Worm (Caenorhabditis elegans) whole organism, early embryonic: Measurements from ENCODE around the gene F56D2.3.
A peak's percentile ranks its signal among the peaks of the same experiment; 100 is the strongest.

ENCODE experiments used
- B0310.2 ChIP-seq: sonication (generic microtip); optimal IDR thresholded peaks from 2 replicates; lab custom pipeline; 2016; ENCODE audit warnings: mild to moderate bottlenecking, missing genetic modification characterization, missing compliant biosample characterization
- F13C5.2 ChIP-seq: sonication (generic microtip); optimal IDR thresholded peaks from 2 replicates; lab custom pipeline; 2017; ENCODE audit warnings: mild to moderate bottlenecking, missing genetic modification characterization, inconsistent platforms, missing compliant biosample characterization
- aly-1 ChIP-seq: sonication (generic microtip); optimal IDR thresholded peaks from 2 replicates; lab custom pipeline; 2016; ENCODE audit warnings: missing genetic modification characterization, missing compliant biosample characterization
- ama-1 ChIP-seq: fragments of 150-350 bp; optimal IDR thresholded peaks from 2 replicates; lab custom pipeline; 2014
- ceh-13 ChIP-seq: fragments of 200-800 bp; sonication (Bioruptor generic); optimal IDR thresholded peaks from 2 replicates; lab custom pipeline; 2018; ENCODE audit warnings: mild to moderate bottlenecking, missing genetic modification characterization, missing compliant biosample characterization
- ceh-36 ChIP-seq: sonication (generic microtip); optimal IDR thresholded peaks from 2 replicates; lab custom pipeline; 2016; ENCODE audit warnings: missing genetic modification characterization, inconsistent platforms, missing compliant biosample characterization
- ets-7 ChIP-seq: sonication (generic microtip); optimal IDR thresholded peaks from 2 replicates; lab custom pipeline; 2016; ENCODE audit warnings: missing genotype, missing genetic modification characterization, missing compliant biosample characterization
- flt-1 ChIP-seq: fragments of 200-800 bp; sonication (Bioruptor generic); IDR thresholded peaks from 2 replicates; pipeline ENCODE4 v1.3.6; 2022; ENCODE audit warnings: missing genetic modification characterization, missing compliant biosample characterization
- hmbx-1 ChIP-seq: sonication (generic microtip); optimal IDR thresholded peaks from 2 replicates; lab custom pipeline; 2016; ENCODE audit warnings: mild to moderate bottlenecking, missing genetic modification characterization, missing compliant biosample characterization
- hmg-4 ChIP-seq: fragments of 200-800 bp; sonication (Bioruptor generic); optimal IDR thresholded peaks from 2 replicates; lab custom pipeline; 2018; ENCODE audit warnings: mild to moderate bottlenecking, missing genetic modification characterization, missing compliant biosample characterization
- hnd-1 ChIP-seq: sonication (generic microtip); optimal IDR thresholded peaks from 2 replicates; lab custom pipeline; 2016; ENCODE audit warnings: missing genetic modification characterization, missing compliant biosample characterization
- pes-1 ChIP-seq: fragments of 200-800 bp; sonication (Bioruptor generic); IDR thresholded peaks from 2 replicates; pipeline ENCODE4 v1.3.6; 2022; ENCODE audit warnings: missing genetic modification reagents, missing genetic modification characterization, missing compliant biosample characterization
- scrt-1 ChIP-seq: fragments of 200-800 bp; sonication (Bioruptor generic); IDR thresholded peaks from 2 replicates; pipeline ENCODE4 v1.3.6; 2022; ENCODE audit warnings: missing genetic modification characterization, missing compliant biosample characterization
- sea-1 ChIP-seq: fragments of 200-800 bp; sonication (Bioruptor generic); conservative IDR thresholded peaks from 2 replicates; pipeline ENCODE4 v1.3.6; 2022; ENCODE audit warnings: missing genetic modification characterization, missing compliant biosample characterization
- tbx-11 ChIP-seq: fragments of 200-800 bp; sonication (Bioruptor generic); IDR thresholded peaks from 2 replicates; pipeline ENCODE4 v1.3.6; 2022; ENCODE audit warnings: missing genetic modification characterization, missing compliant biosample characterization
- tbx-37 ChIP-seq: fragments of 200-800 bp; sonication (Bioruptor generic); conservative IDR thresholded peaks from 2 replicates; pipeline ENCODE4 v1.3.6; 2022; ENCODE audit warnings: missing genetic modification reagents, missing genetic modification characterization, missing compliant biosample characterization
- tra-4 ChIP-seq: sonication (generic microtip); optimal IDR thresholded peaks from 2 replicates; lab custom pipeline; 2017; ENCODE audit warnings: missing genetic modification characterization, missing compliant biosample characterization

Gene F56D2.3

ce11 chrIII:5552072-5552667, 32.6 kb upstream of the F56D2.3 start, which contains the start of gene F09F7.6:
F09F7.6 (minus strand) TSS chrIII:5552135.
- TF ChIP-seq ceh-13 (GFP tag; lab: Kevin White, UChicago) (no peak), B0310.2 (tag; lab: Kevin White, UChicago) (no peak), tbx-37 (GFP tag; lab: Robert Waterston, UW) (no peak), tbx-11 (GFP tag; lab: Robert Waterston, UW) (no peak), aly-1 (no peak)

DNA sequence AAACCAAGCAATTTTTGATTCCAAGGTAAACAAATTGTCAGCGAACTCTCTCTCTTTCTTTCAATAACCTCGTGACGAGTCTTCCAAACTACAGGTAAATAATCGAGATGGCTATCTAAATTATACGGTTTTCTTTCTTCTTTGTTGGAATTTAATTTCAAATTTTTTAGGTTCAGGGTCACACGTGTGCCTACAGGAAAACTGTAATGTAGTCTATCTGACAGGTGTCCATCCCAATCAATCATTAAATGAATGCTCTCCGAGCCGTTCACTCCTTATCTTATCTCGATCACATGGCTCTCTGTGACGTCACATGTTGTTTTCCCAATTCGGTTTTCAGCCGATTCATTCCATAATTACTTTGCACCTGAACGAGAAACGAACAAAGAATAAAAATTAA, 31.6 kb upstream of the F56D2.3 start:
- TF ChIP-seq pes-1 (no peak), B0310.2 (tag; lab: Kevin White, UChicago) (no peak), ceh-36 (tag; lab: Kevin White, UChicago) (no peak), ama-1 (no peak), tbx-11 (GFP tag; lab: Robert Waterston, UW) (no peak), aly-1 (no peak), tra-4 (no peak), F13C5.2 (no peak), hmg-4 (GFP tag; lab: Kevin White, UChicago) (no peak), ceh-13 (GFP tag; lab: Kevin White, UChicago) (no peak), tbx-37 (GFP tag; lab: Robert Waterston, UW) (no peak), flt-1 (GFP tag; lab: Robert Waterston, UW) (no peak), ets-7 (tag; lab: Kevin White, UChicago) (no peak), scrt-1 (GFP tag; lab: Robert Waterston, UW) (no peak), sea-1 (GFP tag; lab: Robert Waterston, UW) (no peak), hmbx-1 (tag; lab: Kevin White, UChicago) (no peak), hnd-1 (tag; lab: Kevin White, UChicago) (no peak)

ce11 chrIII:5554884-5555500, 29.8 kb upstream of the F56D2.3 start, which contains the start of the genes nmad-1 and hach-1:
nmad-1 (minus strand) TSS chrIII:5554934.
hach-1 (plus strand) TSS chrIII:5555450.
- TF ChIP-seq B0310.2 (tag; lab: Kevin White, UChicago) (peak; percentile 84), ceh-36 (tag; lab: Kevin White, UChicago) (peak; percentile 91), hmg-4 (GFP tag; lab: Kevin White, UChicago) (peak; percentile 89), ets-7 (tag; lab: Kevin White, UChicago) (peak; percentile 75), tra-4 (peak; percentile 77), pes-1 (peak; percentile 94), hnd-1 (tag; lab: Kevin White, UChicago) (peak; percentile 78), tbx-11 (GFP tag; lab: Robert Waterston, UW) (peak; percentile 94), F13C5.2 (peak; percentile 96), ceh-13 (GFP tag; lab: Kevin White, UChicago) (peak; percentile 91), tbx-37 (GFP tag; lab: Robert Waterston, UW) (peak; percentile 89), aly-1 (peak; percentile 77), flt-1 (GFP tag; lab: Robert Waterston, UW) (peak; percentile 86), hmbx-1 (tag; lab: Kevin White, UChicago) (peak; percentile 60), ama-1 (no peak), scrt-1 (GFP tag; lab: Robert Waterston, UW) (peak; percentile 93), sea-1 (GFP tag; lab: Robert Waterston, UW) (peak; percentile 91)

- TF ChIP-seq pes-1 = no peak
- no peak for TF ChIP-seq tra-4
- TF ChIP-seq F13C5.2 = no peak
- TF ChIP-seq aly-1 = no peak
- no peak for TF ChIP-seq hmg-4 (GFP tag; lab: Kevin White, UChicago)
- TF ChIP-seq B0310.2 (tag; lab: Kevin White, UChicago) = no peak
- no peak for TF ChIP-seq hnd-1 (tag; lab: Kevin White, UChicago)
- TF ChIP-seq hmbx-1 (tag; lab: Kevin White, UChicago) = no peak
- no peak for TF ChIP-seq ceh-36 (tag; lab: Kevin White, UChicago)
- no peak for TF ChIP-seq ets-7 (tag; lab: Kevin White, UChicago)
- no peak for TF ChIP-seq ama-1
These were observed 27.4 kb upstream of the F56D2.3 start, which contains the start of gene rpc-2 for ce11 chrIII:5557246-5557819. rpc-2 (plus strand) TSS chrIII:5557365.

DNA sequence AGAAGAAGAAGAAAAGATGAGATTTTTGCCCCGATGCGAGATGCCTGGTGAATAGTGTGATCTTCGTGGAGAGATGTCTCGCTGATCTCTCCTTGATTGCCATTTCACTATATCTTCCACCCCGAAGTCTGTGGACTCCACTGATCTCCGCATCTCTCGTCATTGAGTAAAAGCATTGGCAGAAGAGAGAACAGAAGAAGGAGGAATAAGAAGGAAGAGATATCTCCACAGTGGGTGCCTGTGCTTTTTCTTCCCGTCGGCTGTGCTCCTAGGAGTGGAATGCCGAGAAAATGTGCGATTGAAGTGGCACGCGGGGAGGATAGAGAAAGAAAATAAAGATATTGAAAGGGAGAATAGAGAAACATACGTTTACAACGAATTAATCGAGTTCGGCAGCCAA, 21.1 kb upstream of the F56D2.3 start:
- no peak for TF ChIP-seq ama-1
- TF ChIP-seq tra-4 = no peak
- no peak for TF ChIP-seq hnd-1 (tag; lab: Kevin White, UChicago)
- TF ChIP-seq ets-7 (tag; lab: Kevin White, UChicago) = no peak
- TF ChIP-seq pes-1 = no peak
- no peak for TF ChIP-seq F13C5.2
- no peak for TF ChIP-seq ceh-36 (tag; lab: Kevin White, UChicago)
- TF ChIP-seq hmbx-1 (tag; lab: Kevin White, UChicago) = no peak
- no peak for TF ChIP-seq scrt-1 (GFP tag; lab: Robert Waterston, UW)
- no peak for TF ChIP-seq tbx-37 (GFP tag; lab: Robert Waterston, UW)
- no peak for TF ChIP-seq B0310.2 (tag; lab: Kevin White, UChicago)
- TF ChIP-seq sea-1 (GFP tag; lab: Robert Waterston, UW) = no peak
- no peak for TF ChIP-seq flt-1 (GFP tag; lab: Robert Waterston, UW)
- TF ChIP-seq ceh-13 (GFP tag; lab: Kevin White, UChicago) = no peak
- no peak for TF ChIP-seq hmg-4 (GFP tag; lab: Kevin White, UChicago)
- TF ChIP-seq aly-1 = no peak
- TF ChIP-seq tbx-11 (GFP tag; lab: Robert Waterston, UW) = no peak

- TF ChIP-seq sea-1 (GFP tag; lab: Robert Waterston, UW) = no peak
- TF ChIP-seq hnd-1 (tag; lab: Kevin White, UChicago) = no peak
- TF ChIP-seq B0310.2 (tag; lab: Kevin White, UChicago) = no peak
- TF ChIP-seq F13C5.2 = no peak
- TF ChIP-seq ceh-36 (tag; lab: Kevin White, UChicago) = no peak
- no peak for TF ChIP-seq hmbx-1 (tag; lab: Kevin White, UChicago)
- no peak for TF ChIP-seq tbx-11 (GFP tag; lab: Robert Waterston, UW)
- TF ChIP-seq ama-1 = no peak
- TF ChIP-seq flt-1 (GFP tag; lab: Robert Waterston, UW) = no peak
- TF ChIP-seq hmg-4 (GFP tag; lab: Kevin White, UChicago) = no peak
- no peak for TF ChIP-seq pes-1
- TF ChIP-seq tra-4 = no peak
- TF ChIP-seq ets-7 (tag; lab: Kevin White, UChicago) = no peak
- TF ChIP-seq scrt-1 (GFP tag; lab: Robert Waterston, UW) = no peak
These were observed 20.4 kb upstream of the F56D2.3 start for ce11 chrIII:5564325-5564724.
